Worm (Caenorhabditis elegans): Measurements from ENCODE around the gene zip-10.

ce11 chrV:11618173-11618572 is 32.4 kb downstream of the zip-10 start, which contains the start of gene glb-15:
- no peak for TF ChIP-seq egl-27 (tag; optimal IDR thresholded peaks at IDR 0.05)
- no peak for TF ChIP-seq snpc-4 (tag; optimal IDR thresholded peaks at IDR 0.05)
- no peak for TF ChIP-seq sea-2 (GFP tag; optimal IDR thresholded peaks at IDR 0.05)
